Worm (Caenorhabditis elegans): ENCODE measurements around the gene F46G11.6.

Gene F46G11.6

ce11 chrX:5836527-5836926 lies 50.2 kb downstream of the F46G11.6 start:
- TF ChIP-seq ceh-39 (tag; optimal IDR thresholded peaks at IDR 0.05) (no peak), snpc-4 (tag; optimal IDR thresholded peaks at IDR 0.05) (no peak), unc-39 (tag; optimal IDR thresholded peaks at IDR 0.05) (no peak), hlh-1 (tag; optimal IDR thresholded peaks at IDR 0.05) (no peak), ces-1 (GFP tag; optimal IDR thresholded peaks at IDR 0.05) (no peak), pha-4 (tag; optimal IDR thresholded peaks at IDR 0.05) (no peak), flh-1 (GFP tag; optimal IDR thresholded peaks at IDR 0.05) (no peak), nhr-2 (tag; optimal IDR thresholded peaks at IDR 0.05) (no peak), M03D4.4 (tag; optimal IDR thresholded peaks at IDR 0.05) (no peak), nhr-12 (tag; optimal IDR thresholded peaks at IDR 0.05) (no peak), drap-1 (GFP tag; optimal IDR thresholded peaks at IDR 0.05) (no peak), ham-2 (GFP tag; optimal IDR thresholded peaks at IDR 0.05) (no peak), elt-1 (tag; optimal IDR thresholded peaks at IDR 0.05; ENCODE audit: borderline replicate concordance, insufficient read depth) (no peak), lsy-2 (tag; optimal IDR thresholded peaks at IDR 0.05) (no peak), ceh-43 (GFP tag; optimal IDR thresholded peaks at IDR 0.05) (no peak), tbx-8 (GFP tag; optimal IDR thresholded peaks at IDR 0.05) (no peak), ztf-11 (tag; optimal IDR thresholded peaks at IDR 0.05) (no peak), zip-8 (tag; optimal IDR thresholded peaks at IDR 0.05) (no peak)
